Fruit fly (Drosophila melanogaster) whole organism, embryonic: ENCODE measurements around the gene Tsp33B.
A peak's percentile ranks its signal among the peaks of the same experiment; 100 is the strongest.

ENCODE experiments used
- Adf1 ChIP-seq: fragments of 200-800 bp; sonication (Bioruptor generic); IDR thresholded peaks from 2 replicates; pipeline ENCODE4 v1.3.6; 2022; ENCODE audit warnings: missing biosample characterization, missing genetic modification characterization
- CG10654 ChIP-seq: fragments of 200-800 bp; sonication (Bioruptor generic); optimal IDR thresholded peaks from 2 replicates; lab custom pipeline; 2016; ENCODE audit warnings: missing biosample characterization, missing genetic modification characterization
- CG12104 ChIP-seq: fragments of 200-800 bp; sonication (Bioruptor generic); optimal IDR thresholded peaks from 3 replicates; lab custom pipeline; 2016; ENCODE audit warnings: missing biosample characterization, missing genetic modification characterization
- CG12744 ChIP-seq: fragments of 200-800 bp; sonication (Bioruptor generic); optimal IDR thresholded peaks from 2 replicates; lab custom pipeline; 2016; ENCODE audit warnings: missing biosample characterization, missing genetic modification characterization
- CG14667 ChIP-seq: fragments of 200-800 bp; sonication (Bioruptor generic); IDR thresholded peaks from 2 replicates; pipeline ENCODE4 v1.3.6; 2022; ENCODE audit warnings: missing biosample characterization, missing genetic modification characterization
- CG15011 ChIP-seq: fragments of 200-800 bp; sonication (Bioruptor generic); optimal IDR thresholded peaks from 3 replicates; lab custom pipeline; 2018; ENCODE audit warnings: missing biosample characterization, mild to moderate bottlenecking, missing genetic modification characterization
- CG1647 ChIP-seq: fragments of 200-800 bp; sonication (Bioruptor generic); optimal IDR thresholded peaks from 3 replicates; lab custom pipeline; 2016; ENCODE audit warnings: missing biosample characterization, missing genetic modification characterization
- CG17359 ChIP-seq: fragments of 200-800 bp; sonication (Bioruptor generic); optimal IDR thresholded peaks from 3 replicates; lab custom pipeline; 2018; ENCODE audit warnings: missing biosample characterization, mild to moderate bottlenecking, missing genetic modification characterization, moderate library complexity
- CG17361 ChIP-seq: fragments of 200-800 bp; sonication (Bioruptor generic); IDR thresholded peaks from 3 replicates; pipeline ENCODE4 v1.3.6; 2022; ENCODE audit warnings: missing biosample characterization, missing genetic modification characterization
- CG17385 ChIP-seq: fragments of 200-800 bp; sonication (Bioruptor generic); optimal IDR thresholded peaks from 3 replicates; lab custom pipeline; 2018; ENCODE audit warnings: missing biosample characterization, mild to moderate bottlenecking, missing genetic modification characterization
- CG18262 ChIP-seq: fragments of 200-800 bp; optimal IDR thresholded peaks from 3 replicates; lab custom pipeline; 2019; ENCODE audit warnings: missing biosample characterization, mild to moderate bottlenecking, missing genetic modification characterization, moderate library complexity
- CG2678 ChIP-seq: fragments of 200-800 bp; sonication (Bioruptor generic); optimal IDR thresholded peaks from 3 replicates; lab custom pipeline; 2019; ENCODE audit warnings: missing biosample characterization, mild to moderate bottlenecking, missing genetic modification characterization, moderate library complexity
- CG2889 ChIP-seq: fragments of 200-800 bp; sonication (Bioruptor generic); IDR thresholded peaks from 3 replicates; pipeline ENCODE4 v1.3.6; 2022; ENCODE audit warnings: missing biosample characterization, missing genetic modification characterization
- CG3163 ChIP-seq: fragments of 200-800 bp; sonication (Bioruptor generic); optimal IDR thresholded peaks from 3 replicates; lab custom pipeline; 2016; ENCODE audit warnings: missing biosample characterization, missing genetic modification characterization
- CG32532 ChIP-seq: fragments of 200-800 bp; sonication (Bioruptor generic); IDR thresholded peaks from 2 replicates; pipeline ENCODE4 v1.3.6; 2022; ENCODE audit warnings: missing biosample characterization, missing genetic modification characterization
- CG3281 ChIP-seq: fragments of 200-800 bp; sonication (Bioruptor generic); optimal IDR thresholded peaks from 3 replicates; lab custom pipeline; 2017; ENCODE audit warnings: missing biosample characterization, mild to moderate bottlenecking, missing genetic modification characterization
- CG42726 ChIP-seq: fragments of 200-800 bp; sonication (Bioruptor generic); IDR thresholded peaks from 2 replicates; pipeline ENCODE4 v1.3.6; 2022; ENCODE audit warnings: missing biosample characterization, missing genetic modification characterization; ENCODE audit not compliant: partially characterized antibody
- CG4617 ChIP-seq: fragments of 200-800 bp; sonication (Bioruptor generic); optimal IDR thresholded peaks from 3 replicates; lab custom pipeline; 2016; ENCODE audit warnings: missing biosample characterization, missing genetic modification characterization, borderline replicate concordance
- CG7357 ChIP-seq: fragments of 200-800 bp; sonication (Bioruptor generic); IDR thresholded peaks from 3 replicates; pipeline ENCODE4 v1.3.6; 2022; ENCODE audit warnings: missing biosample characterization, missing genetic modification characterization
- CG8478 ChIP-seq: fragments of >200 bp; optimal IDR thresholded peaks from 2 replicates; lab custom pipeline; 2018
- D ChIP-seq, 2 experiments: fragments of 200-800 bp in 1 of 2; fragments of >200 bp in 1 of 2; sonication (Bioruptor generic) in 1 of 2; optimal IDR thresholded peaks; 2 replicates in 1 of 2; 3 replicates in 1 of 2; lab custom pipeline; 2017; ENCODE audit warnings: mild to moderate bottlenecking in 1 of 2, missing biosample characterization in 1 of 2, missing genetic modification characterization in 1 of 2, missing genetic modification reagents in 1 of 2
- D19A ChIP-seq: fragments of 200-800 bp; optimal IDR thresholded peaks from 3 replicates; lab custom pipeline; 2019; ENCODE audit warnings: missing biosample characterization, mild to moderate bottlenecking, missing genetic modification characterization, moderate library complexity
- D19B ChIP-seq: fragments of 200-800 bp; sonication (Bioruptor generic); optimal IDR thresholded peaks from 2 replicates; lab custom pipeline; 2017; ENCODE audit warnings: missing biosample characterization, mild to moderate bottlenecking, missing genetic modification characterization
- Lim3 ChIP-seq: fragments of 200-800 bp; sonication (Bioruptor generic); IDR thresholded peaks from 2 replicates; pipeline ENCODE4 v1.3.6; 2022; ENCODE audit warnings: missing biosample characterization, missing genetic modification characterization
- MBD-R2 ChIP-seq: fragments of 200-800 bp; sonication (Bioruptor generic); IDR thresholded peaks from 2 replicates; pipeline ENCODE4 v1.3.6; 2022; ENCODE audit warnings: missing biosample characterization, missing genetic modification characterization
- MESR4 ChIP-seq: fragments of 200-800 bp; sonication (Bioruptor generic); optimal IDR thresholded peaks from 2 replicates; lab custom pipeline; 2018; ENCODE audit warnings: missing biosample characterization, mild to moderate bottlenecking, missing genetic modification characterization, moderate library complexity
- Meics ChIP-seq: fragments of 200-800 bp; sonication (Bioruptor generic); optimal IDR thresholded peaks from 2 replicates; lab custom pipeline; 2017; ENCODE audit warnings: missing biosample characterization, mild to moderate bottlenecking, missing genetic modification characterization
- Sox100B ChIP-seq: fragments of 200-800 bp; sonication (Bioruptor generic); optimal IDR thresholded peaks from 3 replicates; lab custom pipeline; 2018; ENCODE audit warnings: missing biosample characterization, mild to moderate bottlenecking, missing genetic modification characterization
- Ssrp ChIP-seq: fragments of 200-800 bp; sonication (Bioruptor generic); optimal IDR thresholded peaks from 2 replicates; lab custom pipeline; 2018; ENCODE audit warnings: missing biosample characterization, mild to moderate bottlenecking, missing genetic modification characterization, moderate library complexity
- Stat92E ChIP-seq, 3 experiments: fragments of >200 bp in 2 of 3; fragments of 200-800 bp in 1 of 3; sonication (Bioruptor generic) in 1 of 3; optimal IDR thresholded peaks; 2 replicates each; lab custom pipeline; 2017 to 2019; ENCODE audit warnings: missing biosample characterization in 3 of 3, missing genetic modification characterization in 3 of 3, mild to moderate bottlenecking in 1 of 3, moderate library complexity in 1 of 3
- YL-1 ChIP-seq: fragments of 200-800 bp; sonication (Bioruptor generic); optimal IDR thresholded peaks from 3 replicates; lab custom pipeline; 2017; ENCODE audit warnings: missing biosample characterization, mild to moderate bottlenecking, missing genetic modification characterization
- amos ChIP-seq: fragments of 200-800 bp; sonication (Bioruptor generic); IDR thresholded peaks from 2 replicates; pipeline ENCODE4 v1.3.6; 2022; ENCODE audit warnings: missing biosample characterization, missing genetic modification characterization; ENCODE audit not compliant: partially characterized antibody
- chinmo ChIP-seq: fragments of 200-800 bp; sonication (Bioruptor generic); IDR thresholded peaks from 4 replicates; pipeline ENCODE4 v1.3.6; 2022; ENCODE audit warnings: missing biosample characterization, missing genetic modification characterization; ENCODE audit not compliant: partially characterized antibody
- crol ChIP-seq: fragments of 200-800 bp; sonication (Bioruptor generic); IDR thresholded peaks from 2 replicates; pipeline ENCODE4 v1.3.6; 2022; ENCODE audit warnings: missing biosample characterization, missing genetic modification characterization
- exex ChIP-seq: fragments of 200-800 bp; sonication (Bioruptor generic); optimal IDR thresholded peaks from 4 replicates; lab custom pipeline; 2018; ENCODE audit warnings: missing biosample characterization, mild to moderate bottlenecking, missing genetic modification characterization, moderate library complexity
- fd64A ChIP-seq: fragments of 200-800 bp; sonication (Bioruptor generic); optimal IDR thresholded peaks from 3 replicates; lab custom pipeline; 2018; ENCODE audit warnings: missing biosample characterization, mild to moderate bottlenecking, missing genetic modification characterization
- gem ChIP-seq: fragments of 200-800 bp; sonication (Bioruptor generic); optimal IDR thresholded peaks from 2 replicates; lab custom pipeline; 2019; ENCODE audit warnings: missing biosample characterization, mild to moderate bottlenecking, missing genetic modification characterization, moderate library complexity
- hb ChIP-seq: fragments of 200-800 bp; sonication (Bioruptor generic); IDR thresholded peaks from 3 replicates; pipeline ENCODE4 v1.3.6; 2022; ENCODE audit warnings: missing biosample characterization, missing genetic modification characterization; ENCODE audit not compliant: partially characterized antibody
- lab ChIP-seq: fragments of 200-800 bp; sonication (Bioruptor generic); optimal IDR thresholded peaks from 3 replicates; lab custom pipeline; 2017; ENCODE audit warnings: missing biosample characterization, missing genetic modification characterization, mild to moderate bottlenecking, moderate library complexity, missing genetic modification reagents
- lov ChIP-seq, 2 experiments: fragments of 200-800 bp in 1 of 2; fragments of >200 bp in 1 of 2; sonication (Bioruptor generic) in 1 of 2; IDR thresholded peaks in 1 of 2; optimal IDR thresholded peaks in 1 of 2; 2 replicates in 1 of 2; 3 replicates in 1 of 2; pipeline versions ENCODE4 v1.3.6 to Lab custom; 2017 to 2022; ENCODE audit warnings: missing biosample characterization in 1 of 2, missing genetic modification characterization in 1 of 2
- row ChIP-seq: fragments of 200-800 bp; sonication (Bioruptor generic); IDR thresholded peaks from 3 replicates; pipeline ENCODE4 v1.3.6; 2022; ENCODE audit warnings: missing biosample characterization, missing genetic modification characterization
- sisA ChIP-seq: fragments of 200-800 bp; sonication (Bioruptor generic); IDR thresholded peaks from 2 replicates; pipeline ENCODE4 v1.3.6; 2022; ENCODE audit warnings: missing biosample characterization, missing genetic modification characterization
- sna ChIP-seq: fragments of 200-800 bp; sonication (Bioruptor generic); IDR thresholded peaks from 2 replicates; pipeline ENCODE4 v1.3.6; 2022; ENCODE audit warnings: missing biosample characterization, missing genetic modification characterization; ENCODE audit not compliant: partially characterized antibody
- vvl ChIP-seq: fragments of 200-800 bp; sonication (Bioruptor generic); IDR thresholded peaks from 2 replicates; pipeline ENCODE4 v1.3.6; 2022; ENCODE audit warnings: missing biosample characterization, missing genetic modification characterization
- zfh2 ChIP-seq: fragments of 200-800 bp; sonication (Bioruptor generic); optimal IDR thresholded peaks from 2 replicates; lab custom pipeline; 2016; ENCODE audit warnings: missing biosample characterization, missing genetic modification characterization

Gene Tsp33B

dm6 chr2L:11813665-11814087, 21.5 kb upstream of the Tsp33B start, which contains the start of gene CycY (continued):
- TF ChIP-seq CG8478 (lab: Kevin White, UChicago), result no peak
- TF ChIP-seq CG42726 (GFP tag; lab: Robert Waterston, UW), result no peak

- TF ChIP-seq sisA (GFP tag; lab: Robert Waterston, UW) (no peak), CG17359 (tag; lab: Kevin White, UChicago) (no peak), CG7357 (GFP tag; lab: Robert Waterston, UW) (no peak), lab (GFP tag; lab: Kevin White, UChicago) (peak; percentile 32), MESR4 (peak; percentile 91), row (GFP tag; lab: Robert Waterston, UW) (0 out of 3 replicates have a peak, but pooled peaks have one; percentile 17), CG1647 (GFP tag; lab: Kevin White, UChicago) (no peak), exex (tag; lab: Kevin White, UChicago) (peak; percentile 27), Ssrp (tag; lab: Kevin White, UChicago) (no peak), CG17385 (peak; percentile 93), CG2678 (tag; lab: Kevin White, UChicago) (peak; percentile 15), CG14667 (GFP tag; lab: Robert Waterston, UW) (no peak), CG2889 (GFP tag; lab: Robert Waterston, UW) (no peak), CG4617 (GFP tag; lab: Kevin White, UChicago) (peak; percentile 68), CG18262 (tag; lab: Kevin White, UChicago) (no peak), crol (peak; percentile 85), gem (tag; lab: Kevin White, UChicago) (peak; percentile 27), CG15011 (GFP tag; lab: Kevin White, UChicago) (no peak), MBD-R2 (peak; percentile 43; the same call in 1 of the 2 replicates), D19A (tag; lab: Kevin White, UChicago) (peak; percentile 86), CG12744 (GFP tag; lab: Kevin White, UChicago) (no peak), Sox100B (GFP tag; lab: Kevin White, UChicago) (no peak), Adf1 (peak; percentile 98), CG10654 (GFP tag; lab: Kevin White, UChicago) (no peak), vvl (GFP tag; lab: Robert Waterston, UW) (no peak), YL-1 (GFP tag; lab: Kevin White, UChicago) (peak; percentile 33), CG3163 (GFP tag; lab: Kevin White, UChicago) (no peak), sna (GFP tag; lab: Robert Waterston, UW) (0 out of 2 replicates have a peak, but pooled peaks have one; percentile 80), Meics (peak; percentile 11), CG32532 (0 out of 2 replicates have a peak, but pooled peaks have one; percentile 19), amos (GFP tag; lab: Robert Waterston, UW) (no peak), chinmo (0 out of 4 replicates have a peak, but pooled peaks have one; percentile 68), Stat92E (GFP tag; optimal IDR thresholded peaks at IDR 0.05; lab: Kevin White, UChicago) (no peak), lov (optimal IDR thresholded peaks at IDR 0.05; lab: Kevin White, UChicago) (no peak), lov (GFP tag; IDR thresholded peaks at IDR 0.05; lab: Robert Waterston, UW) (no peak), CG3281 (GFP tag; lab: Kevin White, UChicago) (peak; percentile 15), D (optimal IDR thresholded peaks at IDR 0.05; lab: Kevin White, UChicago) (peak; percentile 28), D (GFP tag; optimal IDR thresholded peaks at IDR 0.05; lab: Kevin White, UChicago) (no peak), fd64A (no peak), D19B (GFP tag; lab: Kevin White, UChicago) (peak; percentile 5), CG12104 (GFP tag; lab: Kevin White, UChicago) (no peak), CG17361 (GFP tag; lab: Robert Waterston, UW) (no peak), zfh2 (peak; percentile 1), hb (GFP tag; lab: Robert Waterston, UW) (peak; percentile 50; the same call in 1 of the 3 replicates), Lim3 (GFP tag; lab: Robert Waterston, UW) (no peak)
These were observed 20.9 kb upstream of the Tsp33B start for dm6 chr2L:11812781-11813664.
